Worm (Caenorhabditis elegans) whole organism, L1 larva: Measurements from ENCODE around the gene tsp-21.

Experiments used
- C16A3.4 ChIP-seq: fragments of 150-350 bp; optimal IDR thresholded peaks from 2 replicates; lab custom pipeline; 2014; ENCODE audit warnings: missing biosample characterization, missing genetic modification characterization
- Y116A8C.19 ChIP-seq: sonication (generic microtip); optimal IDR thresholded peaks from 2 replicates; lab custom pipeline; 2016; ENCODE audit warnings: missing compliant biosample characterization, missing genetic modification characterization, borderline replicate concordance
- aly-2 ChIP-seq: fragments of 150-350 bp; optimal IDR thresholded peaks from 2 replicates; lab custom pipeline; 2014; ENCODE audit warnings: missing biosample characterization, missing genetic modification characterization
- blmp-1 ChIP-seq: fragments of 150-350 bp; optimal IDR thresholded peaks from 2 replicates; lab custom pipeline; 2014; ENCODE audit warnings: missing biosample characterization, missing genetic modification characterization
- ceh-63 ChIP-seq: fragments of 200-800 bp; sonication (Bioruptor generic); optimal IDR thresholded peaks from 2 replicates; lab custom pipeline; 2018; ENCODE audit warnings: mild to moderate bottlenecking, missing genetic modification characterization, missing compliant biosample characterization
- ceh-82 ChIP-seq, 3 experiments: fragments of 150-350 bp in 1 of 3; sonication (generic microtip) in 2 of 3; optimal IDR thresholded peaks; 2 replicates each; lab custom pipeline; 2014 to 2017; ENCODE audit warnings: missing biosample characterization in 3 of 3, missing genetic modification characterization in 3 of 3
- ces-1 ChIP-seq: fragments of 150-350 bp; optimal IDR thresholded peaks from 2 replicates; lab custom pipeline; 2014; ENCODE audit warnings: missing biosample characterization, missing genetic modification reagents, missing genetic modification characterization
- efl-1 ChIP-seq, 4 experiments: fragments of 150-350 bp; optimal IDR thresholded peaks in 3 of 4; peaks in 1 of 4; 1 replicate in 1 of 4; 2 replicates in 3 of 4; lab custom pipeline; 2014; ENCODE audit warnings: missing biosample characterization in 2 of 4, missing genetic modification characterization in 2 of 4, missing genetic modification reagents in 2 of 4
- egl-27 ChIP-seq, 2 experiments: fragments of 150-350 bp in 1 of 2; sonication (generic microtip); optimal IDR thresholded peaks; 3 replicates each; lab custom pipeline; 2017 to 2018; ENCODE audit warnings: missing biosample characterization in 2 of 2, missing genetic modification characterization in 2 of 2, missing genetic modification reagents in 2 of 2
- elt-2 ChIP-seq: sonication (generic microtip); optimal IDR thresholded peaks from 2 replicates; lab custom pipeline; 2016; ENCODE audit warnings: missing genetic modification characterization, mild to moderate bottlenecking, inconsistent platforms, missing compliant biosample characterization, missing genetic modification reagents
- elt-3 ChIP-seq, 6 experiments: fragments of 150-350 bp in 1 of 6; sonication (generic microtip); optimal IDR thresholded peaks; 2 replicates each; lab custom pipeline; 2017 to 2018; ENCODE audit warnings: missing biosample characterization in 6 of 6, missing genetic modification characterization in 6 of 6, inconsistent platforms in 1 of 6
- ets-5 ChIP-seq: fragments of 200-800 bp; sonication (Bioruptor generic); IDR thresholded peaks from 2 replicates; pipeline ENCODE4 v1.3.6; 2022; ENCODE audit warnings: missing genetic modification characterization, missing compliant biosample characterization
- fkh-10 ChIP-seq: sonication (generic microtip); optimal IDR thresholded peaks from 2 replicates; lab custom pipeline; 2017; ENCODE audit warnings: missing biosample characterization, missing genetic modification reagents, missing genetic modification characterization
- fkh-8 ChIP-seq: sonication (generic microtip); optimal IDR thresholded peaks from 2 replicates; lab custom pipeline; 2016; ENCODE audit warnings: mild to moderate bottlenecking, missing genetic modification characterization, missing compliant biosample characterization
- fos-1 ChIP-seq: fragments of 150-350 bp; optimal IDR thresholded peaks from 2 replicates; lab custom pipeline; 2014; ENCODE audit warnings: missing biosample characterization, missing genetic modification characterization
- grh-1 ChIP-seq: fragments of 200-800 bp; sonication (Bioruptor generic); IDR thresholded peaks from 2 replicates; pipeline ENCODE4 v1.3.6; 2022; ENCODE audit warnings: missing genetic modification reagents, missing genetic modification characterization, missing compliant biosample characterization
- hlh-17 ChIP-seq: fragments of 200-800 bp; sonication (Bioruptor generic); optimal IDR thresholded peaks from 2 replicates; lab custom pipeline; 2018; ENCODE audit warnings: missing genetic modification characterization, mild to moderate bottlenecking, missing compliant biosample characterization, moderate library complexity, borderline replicate concordance
- hlh-4 ChIP-seq: sonication (generic microtip); optimal IDR thresholded peaks from 2 replicates; lab custom pipeline; 2016; ENCODE audit warnings: mild to moderate bottlenecking, missing genetic modification characterization, missing compliant biosample characterization
- jun-1 ChIP-seq: fragments of 150-350 bp; optimal IDR thresholded peaks from 2 replicates; lab custom pipeline; 2014; ENCODE audit warnings: missing biosample characterization, missing genetic modification reagents, missing genetic modification characterization
- lin-13 ChIP-seq: fragments of 150-350 bp; optimal IDR thresholded peaks from 2 replicates; lab custom pipeline; 2014; ENCODE audit warnings: missing biosample characterization, missing genetic modification reagents, missing genetic modification characterization
- lin-14 ChIP-seq: fragments of 200-800 bp; sonication (Bioruptor generic); optimal IDR thresholded peaks from 2 replicates; lab custom pipeline; 2018; ENCODE audit warnings: mild to moderate bottlenecking, missing genetic modification characterization, moderate library complexity, missing compliant biosample characterization
- lin-39 ChIP-seq: fragments of 150-350 bp; optimal IDR thresholded peaks from 2 replicates; lab custom pipeline; 2014; ENCODE audit warnings: missing biosample characterization, missing genetic modification reagents, missing genetic modification characterization
- mef-2 ChIP-seq: fragments of 150-350 bp; optimal IDR thresholded peaks from 2 replicates; lab custom pipeline; 2014; ENCODE audit warnings: missing biosample characterization, missing genetic modification characterization
- nhr-12 ChIP-seq: sonication (generic microtip); optimal IDR thresholded peaks from 2 replicates; lab custom pipeline; 2017; ENCODE audit warnings: missing biosample characterization, missing genetic modification characterization
- nhr-20 ChIP-seq: sonication (generic microtip); optimal IDR thresholded peaks from 2 replicates; lab custom pipeline; 2016; ENCODE audit warnings: mild to moderate bottlenecking, missing genetic modification characterization, missing compliant biosample characterization
- nhr-71 ChIP-seq: sonication (generic microtip); optimal IDR thresholded peaks from 2 replicates; lab custom pipeline; 2016; ENCODE audit warnings: mild to moderate bottlenecking, missing genetic modification characterization, moderate library complexity, missing compliant biosample characterization
- nhr-76 ChIP-seq: sonication (generic microtip); optimal IDR thresholded peaks from 2 replicates; lab custom pipeline; 2017; ENCODE audit warnings: missing biosample characterization, missing genetic modification characterization
- nhr-77 ChIP-seq: fragments of 150-350 bp; optimal IDR thresholded peaks from 2 replicates; lab custom pipeline; 2014; ENCODE audit warnings: missing biosample characterization, missing genetic modification characterization
- nhr-85 ChIP-seq: sonication (generic microtip); peaks from one replicate; lab custom pipeline; 2016; ENCODE audit warnings: missing genetic modification characterization, inconsistent platforms, missing compliant biosample characterization
- pqm-1 ChIP-seq: sonication (generic microtip); optimal IDR thresholded peaks from 3 replicates; lab custom pipeline; 2017; ENCODE audit warnings: missing biosample characterization, missing genetic modification characterization
- snu-23 ChIP-seq: sonication (generic microtip); optimal IDR thresholded peaks from 2 replicates; lab custom pipeline; 2016; ENCODE audit warnings: missing genetic modification characterization, missing compliant biosample characterization
- swsn-7 ChIP-seq: sonication (generic microtip); optimal IDR thresholded peaks from 2 replicates; lab custom pipeline; 2016; ENCODE audit warnings: missing genetic modification characterization, missing compliant biosample characterization
- tbx-2 ChIP-seq: sonication (generic microtip); optimal IDR thresholded peaks from 2 replicates; lab custom pipeline; 2016; ENCODE audit warnings: missing genetic modification characterization, missing compliant biosample characterization
- tlp-1 ChIP-seq: fragments of 150-350 bp; optimal IDR thresholded peaks from 2 replicates; lab custom pipeline; 2014; ENCODE audit warnings: missing biosample characterization, missing genetic modification characterization
- unc-130 ChIP-seq: fragments of 150-350 bp; optimal IDR thresholded peaks from 2 replicates; lab custom pipeline; 2017; ENCODE audit warnings: missing biosample characterization, missing genetic modification characterization, inconsistent platforms
- xbp-1 ChIP-seq: sonication (generic microtip); optimal IDR thresholded peaks from 2 replicates; lab custom pipeline; 2016; ENCODE audit warnings: missing genetic modification characterization, missing compliant biosample characterization
- ztf-11 ChIP-seq, 2 experiments: sonication (generic microtip); optimal IDR thresholded peaks; 2 replicates each; lab custom pipeline; 2016 to 2017; ENCODE audit warnings: missing genetic modification characterization in 2 of 2, missing biosample characterization in 1 of 2, missing compliant biosample characterization in 1 of 2

Gene tsp-21

DNA sequence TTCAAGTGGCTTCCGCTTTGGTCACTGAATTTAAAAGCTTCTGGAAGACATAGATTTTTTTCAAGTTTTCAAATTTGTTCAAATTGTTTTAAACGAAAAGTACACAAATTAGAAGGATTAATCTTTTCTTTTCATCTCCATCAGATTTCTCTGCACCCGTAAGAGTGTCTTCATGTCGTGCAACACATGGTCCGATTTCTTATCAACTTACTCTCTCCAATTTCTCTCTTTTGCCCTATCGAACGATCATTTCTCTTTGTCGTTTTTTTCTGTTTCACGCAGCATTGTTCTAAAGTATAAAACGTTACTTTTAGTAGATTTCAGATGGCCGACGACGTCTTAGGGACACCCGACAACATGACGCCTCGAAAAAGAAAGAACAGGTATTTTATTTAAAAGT, 33.1 kb downstream of the tsp-21 start, which contains the start of gene pssy-1:
pssy-1 (plus strand) TSS at position 318 of the 400 bp plus-strand sequence.
- TF ChIP-seq nhr-85 (tag; lab: Kevin White, UChicago) (peak; percentile 33), egl-27 (tag; optimal IDR thresholded peaks at IDR 0.05; lab: Kevin White, UChicago) (no peak), fkh-8 (tag; lab: Kevin White, UChicago) (no peak), elt-3 (tag; optimal IDR thresholded peaks at IDR 0.05; lab: Kevin White, UChicago) (peak in 1 of 6 experiments; percentile 26), hlh-17 (no peak), mef-2 (tag; lab: Kevin White, UChicago) (no peak), Y116A8C.19 (tag; lab: Kevin White, UChicago) (no peak), aly-2 (no peak), nhr-71 (peak; percentile 25), unc-130 (peak; percentile 11), snu-23 (GFP tag; lab: Kevin White, UChicago) (no peak), lin-39 (tag; lab: Kevin White, UChicago) (no peak), efl-1 (optimal IDR thresholded peaks at IDR 0.05; lab: Kevin White, UChicago) (no peak), efl-1 (GFP tag; optimal IDR thresholded peaks at IDR 0.05 in 1 of 2; lab: Kevin White, UChicago) (peak in 1 of 2 experiments; percentile 38), pqm-1 (tag; lab: Kevin White, UChicago) (no peak), blmp-1 (peak; percentile 68), tlp-1 (tag; lab: Kevin White, UChicago) (no peak), xbp-1 (no peak), nhr-20 (tag; lab: Kevin White, UChicago) (peak; percentile 50), hlh-4 (tag; lab: Kevin White, UChicago) (no peak), ets-5 (GFP tag; lab: Robert Waterston, UW) (no peak), jun-1 (tag; lab: Kevin White, UChicago) (no peak), grh-1 (no peak), nhr-12 (tag; lab: Kevin White, UChicago) (no peak), ces-1 (no peak), lin-13 (no peak), nhr-76 (tag; lab: Kevin White, UChicago) (no peak)

DNA sequence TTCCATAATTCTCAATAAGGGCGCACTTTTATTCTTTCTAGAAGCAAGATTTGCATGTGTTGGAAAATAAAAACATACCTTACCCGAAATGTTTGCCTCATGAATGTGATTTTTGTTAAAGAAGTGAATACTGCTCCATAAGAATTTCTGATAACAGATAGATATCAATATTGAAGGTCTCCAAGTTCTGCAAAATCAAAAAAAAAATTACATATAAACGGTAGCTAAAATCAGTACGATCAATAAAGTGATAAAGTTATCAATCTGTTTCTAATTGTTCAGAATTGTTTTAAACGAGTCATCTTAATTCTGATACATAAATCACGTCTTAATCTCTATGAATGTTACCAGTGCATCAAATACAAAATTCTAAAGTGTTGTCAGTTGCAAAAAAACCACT, 44.0 kb downstream of the tsp-21 start, which contains the start of gene mgl-1:
mgl-1 (minus strand) TSS at position 101 of the 400 bp plus-strand sequence.
- no peak for TF ChIP-seq tbx-2
- no peak for TF ChIP-seq C16A3.4
- TF ChIP-seq fos-1 (tag; lab: Kevin White, UChicago) = no peak
- no peak for TF ChIP-seq unc-130
- no peak for TF ChIP-seq ceh-63 (GFP tag; lab: Kevin White, UChicago)
- TF ChIP-seq ceh-82 (tag; optimal IDR thresholded peaks at IDR 0.05; lab: Kevin White, UChicago) = no peak
- TF ChIP-seq nhr-77 (tag; lab: Kevin White, UChicago) = no peak
- no peak for TF ChIP-seq ztf-11 (tag; optimal IDR thresholded peaks at IDR 0.05; lab: Kevin White, UChicago)
- TF ChIP-seq, all 84 proteins: peak for 0

ce11 chrX:9981259-9981658, 49.1 kb downstream of the tsp-21 start:
- TF ChIP-seq lin-14 (GFP tag; lab: Kevin White, UChicago) (peak; percentile 8), jun-1 (tag; lab: Kevin White, UChicago) (no peak), fkh-10 (GFP tag; lab: Kevin White, UChicago) (peak; percentile 64)
- TF ChIP-seq, all 84 proteins: peak for 2

ce11 chrX:9984889-9985404, 52.8 kb downstream of the tsp-21 start, which contains the start of gene F19C6.5:
TSS of gene F19C6.5 (minus strand) at chrX:9984939.
- TF ChIP-seq swsn-7 (no peak), elt-2 (tag; lab: Kevin White, UChicago) (peak; percentile 35)
